Fruit fly (Drosophila melanogaster) whole organism, embryonic: Measurements from ENCODE around the gene CG11267.
A peak's percentile ranks its signal among the peaks of the same experiment; 100 is the strongest.

Experiments
- Atf3 ChIP-seq: fragments of 200-800 bp; sonication (Bioruptor generic); optimal IDR thresholded peaks from 3 replicates; lab custom pipeline; 2016; ENCODE audit warnings: missing biosample characterization, missing genetic modification characterization
- BEAF-32 ChIP-seq: fragments of 200-800 bp; sonication (Bioruptor generic); optimal IDR thresholded peaks from 3 replicates; lab custom pipeline; 2017; ENCODE audit warnings: missing biosample characterization, missing genetic modification characterization, mild to moderate bottlenecking, moderate library complexity, missing genetic modification reagents
- Bgb ChIP-seq: fragments of 200-800 bp; sonication (Bioruptor generic); IDR thresholded peaks from 2 replicates; pipeline ENCODE4 v1.3.6; 2022; ENCODE audit warnings: missing biosample characterization, missing genetic modification characterization; ENCODE audit not compliant: partially characterized antibody
- C15 ChIP-seq: fragments of 200-800 bp; sonication (Bioruptor generic); IDR thresholded peaks from 3 replicates; pipeline ENCODE4 v1.3.6; 2022; ENCODE audit warnings: missing biosample characterization, missing genetic modification characterization
- CG11093 ChIP-seq: fragments of 200-800 bp; sonication (Bioruptor generic); IDR thresholded peaks from 3 replicates; pipeline ENCODE4 v1.3.6; 2022; ENCODE audit warnings: missing biosample characterization, missing genetic modification characterization
- CG12659 ChIP-seq: fragments of 200-800 bp; sonication (Bioruptor generic); optimal IDR thresholded peaks from 3 replicates; lab custom pipeline; 2017; ENCODE audit warnings: mild to moderate bottlenecking, missing biosample characterization, missing genetic modification reagents, missing genetic modification characterization
- CG14050 ChIP-seq: fragments of 200-800 bp; sonication (Bioruptor generic); IDR thresholded peaks from 3 replicates; pipeline ENCODE4 v1.3.6; 2022; ENCODE audit warnings: missing biosample characterization, missing genetic modification characterization
- CG14965 ChIP-seq: fragments of 200-800 bp; sonication (Bioruptor generic); optimal IDR thresholded peaks from 2 replicates; lab custom pipeline; 2016; ENCODE audit warnings: missing biosample characterization, missing genetic modification characterization, borderline replicate concordance
- CG15011 ChIP-seq: fragments of 200-800 bp; sonication (Bioruptor generic); optimal IDR thresholded peaks from 3 replicates; lab custom pipeline; 2018; ENCODE audit warnings: missing biosample characterization, mild to moderate bottlenecking, missing genetic modification characterization
- CG15269 ChIP-seq: fragments of 200-800 bp; sonication (Bioruptor generic); optimal IDR thresholded peaks from 2 replicates; lab custom pipeline; 2018; ENCODE audit warnings: missing biosample characterization, mild to moderate bottlenecking, missing genetic modification characterization, moderate library complexity
- CG16813 ChIP-seq: fragments of 200-800 bp; sonication (Bioruptor generic); IDR thresholded peaks from 3 replicates; pipeline ENCODE4 v1.3.6; 2022; ENCODE audit warnings: missing biosample characterization, missing genetic modification characterization; ENCODE audit not compliant: partially characterized antibody
- CG2116 ChIP-seq: fragments of 200-800 bp; sonication (Bioruptor generic); optimal IDR thresholded peaks from 3 replicates; lab custom pipeline; 2018; ENCODE audit warnings: missing biosample characterization, mild to moderate bottlenecking, missing genetic modification characterization
- CG31224 ChIP-seq: fragments of 200-800 bp; sonication (Bioruptor generic); IDR thresholded peaks from 2 replicates; pipeline ENCODE4 v1.3.6; 2022; ENCODE audit warnings: missing biosample characterization, missing genetic modification characterization
- CG43689 ChIP-seq: fragments of 200-800 bp; sonication (Bioruptor generic); IDR thresholded peaks from 2 replicates; pipeline ENCODE4 v1.3.6; 2022; ENCODE audit warnings: missing biosample characterization, missing genetic modification characterization
- CG4424 ChIP-seq: fragments of 200-800 bp; sonication (Bioruptor generic); optimal IDR thresholded peaks from 3 replicates; lab custom pipeline; 2016; ENCODE audit warnings: missing biosample characterization, missing genetic modification characterization
- CG4707 ChIP-seq: fragments of 200-800 bp; sonication (Bioruptor generic); optimal IDR thresholded peaks from 2 replicates; lab custom pipeline; 2018; ENCODE audit warnings: missing biosample characterization, mild to moderate bottlenecking, missing genetic modification characterization, moderate library complexity
- CG6689 ChIP-seq: fragments of 200-800 bp; sonication (Bioruptor generic); IDR thresholded peaks from 2 replicates; pipeline ENCODE4 v1.3.6; 2022; ENCODE audit warnings: missing biosample characterization, missing genetic modification characterization
- D ChIP-seq, 2 experiments: fragments of 200-800 bp in 1 of 2; fragments of >200 bp in 1 of 2; sonication (Bioruptor generic) in 1 of 2; optimal IDR thresholded peaks; 2 replicates in 1 of 2; 3 replicates in 1 of 2; lab custom pipeline; 2017; ENCODE audit warnings: mild to moderate bottlenecking in 1 of 2, missing biosample characterization in 1 of 2, missing genetic modification characterization in 1 of 2, missing genetic modification reagents in 1 of 2
- Dref ChIP-seq: fragments of 200-800 bp; sonication (Bioruptor generic); IDR thresholded peaks from 2 replicates; pipeline ENCODE4 v1.3.6; 2022; ENCODE audit warnings: missing biosample characterization, missing genetic modification characterization
- E2f1 ChIP-seq: fragments of 200-800 bp; sonication (Bioruptor generic); IDR thresholded peaks from 2 replicates; pipeline ENCODE4 v1.3.6; 2022; ENCODE audit warnings: missing biosample characterization, missing genetic modification characterization
- Ets65A ChIP-seq: fragments of 200-800 bp; sonication (Bioruptor generic); peaks from one replicate; lab custom pipeline; 2016; ENCODE audit warnings: missing biosample characterization, missing genetic modification characterization
- HLH54F ChIP-seq: fragments of 200-800 bp; sonication (Bioruptor generic); optimal IDR thresholded peaks from 3 replicates; lab custom pipeline; 2016; ENCODE audit warnings: missing biosample characterization, missing genetic modification characterization
- Hand ChIP-seq: fragments of 200-800 bp; sonication (Bioruptor generic); optimal IDR thresholded peaks from 2 replicates; lab custom pipeline; 2017; ENCODE audit warnings: mild to moderate bottlenecking, missing biosample characterization, missing genetic modification reagents, missing genetic modification characterization
- Meics ChIP-seq: fragments of 200-800 bp; sonication (Bioruptor generic); optimal IDR thresholded peaks from 2 replicates; lab custom pipeline; 2017; ENCODE audit warnings: missing biosample characterization, mild to moderate bottlenecking, missing genetic modification characterization
- Mrtf ChIP-seq: fragments of 200-800 bp; sonication (Bioruptor generic); IDR thresholded peaks from 3 replicates; pipeline ENCODE4 v1.3.6; 2022; ENCODE audit warnings: missing biosample characterization, missing genetic modification characterization
- Neu2 ChIP-seq: fragments of 200-800 bp; sonication (Bioruptor generic); optimal IDR thresholded peaks from 3 replicates; lab custom pipeline; 2016; ENCODE audit warnings: missing biosample characterization, missing genetic modification characterization, borderline replicate concordance
- Nf-YA ChIP-seq: fragments of 200-800 bp; sonication (Bioruptor generic); IDR thresholded peaks from 2 replicates; pipeline ENCODE4 v1.3.6; 2022; ENCODE audit warnings: missing biosample characterization, missing genetic modification characterization
- NfI ChIP-seq: fragments of 200-800 bp; sonication (Bioruptor generic); optimal IDR thresholded peaks from 3 replicates; lab custom pipeline; 2018; ENCODE audit warnings: missing biosample characterization, mild to moderate bottlenecking, missing genetic modification characterization, moderate library complexity
- Optix ChIP-seq: fragments of 200-800 bp; sonication (Bioruptor generic); IDR thresholded peaks from 3 replicates; pipeline ENCODE4 v1.3.6; 2022; ENCODE audit warnings: missing biosample characterization, missing genetic modification characterization
- Pdp1 ChIP-seq, 2 experiments: fragments of 200-800 bp; sonication (Bioruptor generic); optimal IDR thresholded peaks; 3 replicates each; lab custom pipeline; 2016; ENCODE audit warnings: missing biosample characterization in 2 of 2, missing genetic modification characterization in 2 of 2, mild to moderate bottlenecking in 1 of 2, moderate library complexity in 1 of 2
- Sry-δ ChIP-seq: fragments of 200-800 bp; sonication (Bioruptor generic); optimal IDR thresholded peaks from 2 replicates; lab custom pipeline; 2016; ENCODE audit warnings: missing biosample characterization, missing genetic modification characterization
- Trl ChIP-seq, 3 experiments: fragments of >200 bp in 2 of 3; fragments of 200-800 bp in 1 of 3; sonication (Bioruptor generic) in 1 of 3; optimal IDR thresholded peaks; 2 replicates in 1 of 3; 3 replicates in 2 of 3; lab custom pipeline; 2016 to 2017; ENCODE audit warnings: missing biosample characterization in 1 of 3, missing genetic modification characterization in 1 of 3
- ac ChIP-seq: fragments of 200-800 bp; sonication (Bioruptor generic); optimal IDR thresholded peaks from 3 replicates; lab custom pipeline; 2017; ENCODE audit warnings: missing biosample characterization, mild to moderate bottlenecking, missing genetic modification characterization
- amos ChIP-seq: fragments of 200-800 bp; sonication (Bioruptor generic); IDR thresholded peaks from 2 replicates; pipeline ENCODE4 v1.3.6; 2022; ENCODE audit warnings: missing biosample characterization, missing genetic modification characterization; ENCODE audit not compliant: partially characterized antibody
- aop ChIP-seq: fragments of 200-800 bp; sonication (Bioruptor generic); IDR thresholded peaks from 2 replicates; pipeline ENCODE4 v1.3.6; 2022; ENCODE audit warnings: missing biosample characterization, missing genetic modification characterization
- ap ChIP-seq: fragments of 200-800 bp; sonication (Bioruptor generic); IDR thresholded peaks from 2 replicates; pipeline ENCODE4 v1.3.6; 2022; ENCODE audit warnings: missing biosample characterization, missing genetic modification characterization
- ato ChIP-seq: fragments of 200-800 bp; sonication (Bioruptor generic); IDR thresholded peaks from 2 replicates; pipeline ENCODE4 v1.3.6; 2022; ENCODE audit warnings: missing biosample characterization, missing genetic modification characterization; ENCODE audit not compliant: partially characterized antibody
- bigmax ChIP-seq: fragments of 200-800 bp; sonication (Bioruptor generic); optimal IDR thresholded peaks from 2 replicates; lab custom pipeline; 2018; ENCODE audit warnings: missing biosample characterization, mild to moderate bottlenecking, missing genetic modification characterization
- cg ChIP-seq: fragments of 200-800 bp; sonication (Bioruptor generic); optimal IDR thresholded peaks from 3 replicates; lab custom pipeline; 2019; ENCODE audit warnings: missing biosample characterization, mild to moderate bottlenecking, missing genetic modification characterization, moderate library complexity
- dm ChIP-seq: fragments of 200-800 bp; sonication (Bioruptor generic); optimal IDR thresholded peaks from 3 replicates; lab custom pipeline; 2016; ENCODE audit warnings: missing biosample characterization, missing genetic modification characterization
- hth ChIP-seq: fragments of >200 bp; optimal IDR thresholded peaks from 2 replicates; lab custom pipeline; 2017; ENCODE audit warnings: inconsistent platforms
- lmd ChIP-seq: fragments of 200-800 bp; sonication (Bioruptor generic); IDR thresholded peaks from 2 replicates; pipeline ENCODE4 v1.3.6; 2022; ENCODE audit warnings: missing biosample characterization, missing genetic modification characterization
- mld ChIP-seq: fragments of 200-800 bp; sonication (Bioruptor generic); IDR thresholded peaks from 3 replicates; pipeline ENCODE4 v1.3.6; 2022; ENCODE audit warnings: missing biosample characterization, missing genetic modification characterization; ENCODE audit not compliant: partially characterized antibody
- pho ChIP-seq: fragments of 200-800 bp; sonication (Bioruptor generic); optimal IDR thresholded peaks from 2 replicates; lab custom pipeline; 2016; ENCODE audit warnings: missing biosample characterization, missing genetic modification characterization
- pum ChIP-seq: fragments of 200-800 bp; sonication (Bioruptor generic); optimal IDR thresholded peaks from 2 replicates; lab custom pipeline; 2016; ENCODE audit warnings: missing biosample characterization, missing genetic modification characterization
- sens-2 ChIP-seq: fragments of 200-800 bp; sonication (Bioruptor generic); IDR thresholded peaks from 2 replicates; pipeline ENCODE4 v1.3.6; 2022; ENCODE audit warnings: missing biosample characterization, missing genetic modification characterization
- slbo ChIP-seq: fragments of 200-800 bp; sonication (Bioruptor generic); IDR thresholded peaks from 2 replicates; pipeline ENCODE4 v1.3.6; 2022; ENCODE audit warnings: missing biosample characterization, missing genetic modification characterization
- sna ChIP-seq: fragments of 200-800 bp; sonication (Bioruptor generic); IDR thresholded peaks from 2 replicates; pipeline ENCODE4 v1.3.6; 2022; ENCODE audit warnings: missing biosample characterization, missing genetic modification characterization; ENCODE audit not compliant: partially characterized antibody
- so ChIP-seq: fragments of 200-800 bp; sonication (Bioruptor generic); IDR thresholded peaks from 3 replicates; pipeline ENCODE4 v1.3.6; 2022; ENCODE audit warnings: missing biosample characterization, missing genetic modification characterization
- tap ChIP-seq: fragments of 200-800 bp; optimal IDR thresholded peaks from 3 replicates; lab custom pipeline; 2019; ENCODE audit warnings: missing biosample characterization, mild to moderate bottlenecking, missing genetic modification characterization, moderate library complexity

The CG11267 gene

DNA sequence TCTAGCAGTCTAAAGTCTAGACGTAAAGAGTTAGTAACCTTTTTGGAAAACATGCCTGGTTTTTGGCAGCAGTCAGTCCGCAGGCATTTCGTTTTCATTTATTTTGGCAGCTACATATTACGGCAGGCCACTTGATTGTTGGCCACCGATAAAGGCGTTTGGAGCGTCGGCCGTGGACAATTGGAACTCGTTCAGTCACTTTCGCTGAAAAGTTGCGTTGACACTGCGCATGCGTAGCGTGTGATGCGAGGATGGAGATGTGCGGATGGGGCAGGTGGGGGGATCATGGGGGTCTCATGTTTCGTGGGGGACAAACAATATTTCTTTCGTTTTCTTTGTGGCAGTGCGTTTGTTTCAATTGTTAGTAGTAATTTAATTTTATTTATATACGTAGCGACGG, 11.0 kb downstream of the CG11267 start (continued):
- TF ChIP-seq C15 (no peak), CG14050 (GFP tag; lab: Robert Waterston, UW) (no peak), dm (no peak), Optix (peak; percentile 17; the same call in 1 of the 3 replicates), ac (GFP tag; lab: Kevin White, UChicago) (no peak), CG43689 (GFP tag; lab: Robert Waterston, UW) (no peak), CG15269 (no peak)

DNA sequence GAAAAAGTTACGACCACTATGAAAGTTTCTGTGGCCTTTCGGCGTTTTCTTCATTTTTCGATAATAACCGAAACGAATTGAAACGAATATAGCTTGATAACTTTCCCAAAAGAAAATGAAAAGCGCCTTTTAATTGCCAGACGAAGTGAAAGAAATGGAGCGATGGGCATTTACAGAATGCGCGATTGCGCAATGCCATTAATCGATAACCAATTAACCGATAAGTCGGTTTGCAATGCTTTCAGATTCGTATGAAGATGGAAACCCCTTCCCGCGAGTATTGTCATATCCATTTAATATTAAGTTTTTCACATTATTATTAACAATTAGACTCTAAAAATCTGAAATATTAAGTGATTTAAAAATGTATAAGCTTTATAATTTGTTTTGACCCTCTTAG, 11.5 kb downstream of the CG11267 start:
- no peak for TF ChIP-seq hth
- TF ChIP-seq CG6689 (GFP tag; lab: Robert Waterston, UW), result no peak
- no peak for TF ChIP-seq sna (GFP tag; lab: Robert Waterston, UW)
- no peak for TF ChIP-seq amos (GFP tag; lab: Robert Waterston, UW)
- TF ChIP-seq Bgb (GFP tag; lab: Robert Waterston, UW), result 0 out of 2 replicates have a peak, but pooled peaks have one; percentile 16
- no peak for TF ChIP-seq CG16813 (GFP tag; lab: Robert Waterston, UW)
- no peak for TF ChIP-seq CG4424 (GFP tag; lab: Kevin White, UChicago)
- TF ChIP-seq slbo (GFP tag; lab: Robert Waterston, UW), result no peak
- TF ChIP-seq CG11093 (GFP tag; lab: Robert Waterston, UW), result no peak
- no peak for TF ChIP-seq Trl (optimal IDR thresholded peaks at IDR 0.05; lab: Kevin White, UChicago)
- no peak for TF ChIP-seq Trl (GFP tag; optimal IDR thresholded peaks at IDR 0.05; lab: Kevin White, UChicago)
- TF ChIP-seq CG15011, result no peak
- TF ChIP-seq Hand (GFP tag; lab: Kevin White, UChicago), result no peak
- no peak for TF ChIP-seq Ets65A (GFP tag; lab: Kevin White, UChicago)
- TF ChIP-seq aop (GFP tag; lab: Robert Waterston, UW), result no peak
- TF ChIP-seq CG43689 (GFP tag; lab: Robert Waterston, UW), result no peak
- peak; percentile 43 for TF ChIP-seq Sry-δ (GFP tag; lab: Kevin White, UChicago)
- no peak for TF ChIP-seq CG31224 (GFP tag; lab: Robert Waterston, UW)
- TF ChIP-seq Neu2 (GFP tag; lab: Kevin White, UChicago), result no peak
- no peak for TF ChIP-seq pho (GFP tag; lab: Kevin White, UChicago)
- TF ChIP-seq mld (GFP tag; lab: Robert Waterston, UW), result no peak
- no peak for TF ChIP-seq ato (GFP tag; lab: Robert Waterston, UW)
- no peak for TF ChIP-seq NfI (GFP tag; lab: Kevin White, UChicago)
- TF ChIP-seq D (optimal IDR thresholded peaks at IDR 0.05; lab: Kevin White, UChicago), result no peak
- TF ChIP-seq D (GFP tag; optimal IDR thresholded peaks at IDR 0.05; lab: Kevin White, UChicago), result no peak
- TF ChIP-seq so, result no peak
- no peak for TF ChIP-seq Nf-YA (GFP tag; lab: Robert Waterston, UW)
- peak; percentile 28 for TF ChIP-seq BEAF-32 (GFP tag; lab: Kevin White, UChicago)
- TF ChIP-seq sens-2 (GFP tag; lab: Robert Waterston, UW), result no peak
- TF ChIP-seq tap (tag; lab: Kevin White, UChicago), result no peak
- no peak for TF ChIP-seq HLH54F (GFP tag; lab: Kevin White, UChicago)
- TF ChIP-seq CG2116, result peak; percentile 68
- TF ChIP-seq Pdp1 (GFP tag; optimal IDR thresholded peaks at IDR 0.05; lab: Kevin White, UChicago), result peak in 1 of 2 experiments; percentile 69
- TF ChIP-seq Atf3 (GFP tag; lab: Kevin White, UChicago), result no peak
- TF ChIP-seq Dref (GFP tag; lab: Robert Waterston, UW), result peak; percentile 41
- TF ChIP-seq bigmax, result no peak
- no peak for TF ChIP-seq Meics (GFP tag; lab: Kevin White, UChicago)
- TF ChIP-seq cg (GFP tag; lab: Kevin White, UChicago), result no peak
- TF ChIP-seq CG14965, result no peak
- TF ChIP-seq Mrtf (GFP tag; lab: Robert Waterston, UW), result no peak
- TF ChIP-seq E2f1 (GFP tag; lab: Robert Waterston, UW), result no peak
- no peak for TF ChIP-seq lmd
- TF ChIP-seq ap (GFP tag; lab: Robert Waterston, UW), result no peak
- TF ChIP-seq CG4707 (GFP tag; lab: Kevin White, UChicago), result no peak
- TF ChIP-seq CG12659, result no peak
- no peak for TF ChIP-seq pum (GFP tag; lab: Kevin White, UChicago)
